Worm (Caenorhabditis elegans): ENCODE data around the gene EEED8.3.

Gene EEED8.3

ce11 chrII:5455650-5456355 lies 41.7 kb downstream of the EEED8.3 start, which contains the start of gene daz-1:
TSS of gene daz-1 (plus strand) at chrII:5456305.
- TF ChIP-seq eor-1 (tag; optimal IDR thresholded peaks at IDR 0.05), result no peak
- no peak for TF ChIP-seq elt-1 (tag; optimal IDR thresholded peaks at IDR 0.05)
- TF ChIP-seq unc-39 (tag; optimal IDR thresholded peaks at IDR 0.05), result no peak
- no peak for TF ChIP-seq fkh-10 (GFP tag; optimal IDR thresholded peaks at IDR 0.05)
- TF ChIP-seq nhr-28 (tag; optimal IDR thresholded peaks at IDR 0.05), result no peak
- TF ChIP-seq nhr-43 (tag; optimal IDR thresholded peaks at IDR 0.05; ENCODE audit: poor library complexity, severe bottlenecking), result no peak
- no peak for TF ChIP-seq nhr-25 (tag; optimal IDR thresholded peaks at IDR 0.05)
- TF ChIP-seq lin-15B (tag; optimal IDR thresholded peaks at IDR 0.05), result no peak
- no peak for TF ChIP-seq elt-2 (tag; optimal IDR thresholded peaks at IDR 0.05)
- TF ChIP-seq ZK546.5 (tag; optimal IDR thresholded peaks at IDR 0.05), result no peak
- TF ChIP-seq egl-27 (tag; optimal IDR thresholded peaks at IDR 0.05), result no peak
- TF ChIP-seq nhr-77 (tag; optimal IDR thresholded peaks at IDR 0.05), result no peak
- TF ChIP-seq mml-1 (tag; optimal IDR thresholded peaks at IDR 0.05), result no peak
- no peak for TF ChIP-seq snpc-4 (tag; optimal IDR thresholded peaks at IDR 0.05)

ce11 chrII:5458683-5459410 lies 44.8 kb downstream of the EEED8.3 start:
- TF ChIP-seq elt-3 (tag; optimal IDR thresholded peaks at IDR 0.05) (peak in 1 of 3 experiments; percentile 16), ztf-4 (tag; optimal IDR thresholded peaks at IDR 0.05) (no peak)

- TF ChIP-seq nhr-237 (tag; optimal IDR thresholded peaks at IDR 0.05) (no peak), nhr-25 (tag; optimal IDR thresholded peaks at IDR 0.05) (peak; percentile 38), mml-1 (tag; optimal IDR thresholded peaks at IDR 0.05) (no peak), nhr-77 (tag; optimal IDR thresholded peaks at IDR 0.05) (no peak), unc-62 (GFP tag; optimal IDR thresholded peaks at IDR 0.05) (no peak), elt-3 (tag; optimal IDR thresholded peaks at IDR 0.05) (peak in 1 of 3 experiments; percentile 80), nhr-23 (tag; optimal IDR thresholded peaks at IDR 0.05) (peak; percentile 12)
Measured at ce11 chrII:5459534-5459933, 45.5 kb downstream of the EEED8.3 start.

ce11 chrII:5460911-5461310 lies 46.8 kb downstream of the EEED8.3 start:
- TF ChIP-seq ceh-28 (tag; optimal IDR thresholded peaks at IDR 0.05) (peak; percentile 47), pqm-1 (tag; optimal IDR thresholded peaks at IDR 0.05) (peak; percentile 22), nhr-12 (tag; optimal IDR thresholded peaks at IDR 0.05) (no peak)

ce11 chrII:5463692-5464300 lies 49.7 kb downstream of the EEED8.3 start:
- TF ChIP-seq elt-3 (tag; optimal IDR thresholded peaks at IDR 0.05) (no peak), nhr-12 (tag; optimal IDR thresholded peaks at IDR 0.05) (no peak), fkh-10 (GFP tag; optimal IDR thresholded peaks at IDR 0.05) (peak; percentile 58), lin-39 (tag; optimal IDR thresholded peaks at IDR 0.05) (peak; percentile 56), unc-62 (GFP tag; optimal IDR thresholded peaks at IDR 0.05) (peak; percentile 40), nfya-1 (tag; optimal IDR thresholded peaks at IDR 0.05; ENCODE audit: insufficient read depth) (peak; percentile 41)

Data from whole organism, L3 larva.